Worm (Caenorhabditis elegans) whole organism, late embryonic: ENCODE data around the gene phf-15.

Experiments
- C38D4.7 ChIP-seq: fragments of 200-800 bp; sonication (Bioruptor generic); optimal IDR thresholded peaks from 2 replicates; lab custom pipeline; 2018; ENCODE audit warnings: mild to moderate bottlenecking, missing genetic modification characterization, moderate library complexity, missing compliant biosample characterization
- F13H6.1 ChIP-seq: sonication (generic microtip); optimal IDR thresholded peaks from 2 replicates; lab custom pipeline; 2016; ENCODE audit warnings: missing genetic modification characterization, missing compliant biosample characterization
- Y22D7AL.16 ChIP-seq: sonication (generic microtip); optimal IDR thresholded peaks from 2 replicates; lab custom pipeline; 2016; ENCODE audit warnings: missing genetic modification characterization, missing compliant biosample characterization
- ahr-1 ChIP-seq: sonication (generic microtip); optimal IDR thresholded peaks from 2 replicates; lab custom pipeline; 2016; ENCODE audit warnings: missing genetic modification characterization, missing compliant biosample characterization
- ama-1 ChIP-seq: fragments of 150-350 bp; optimal IDR thresholded peaks from 2 replicates; lab custom pipeline; 2014
- ceh-14 ChIP-seq: sonication (generic microtip); optimal IDR thresholded peaks from 2 replicates; lab custom pipeline; 2016; ENCODE audit warnings: missing genotype, missing genetic modification characterization, missing compliant biosample characterization
- ceh-2 ChIP-seq: sonication (generic microtip); optimal IDR thresholded peaks from 2 replicates; lab custom pipeline; 2016; ENCODE audit warnings: missing genotype, missing genetic modification characterization, missing compliant biosample characterization
- ceh-22 ChIP-seq: sonication (generic microtip); optimal IDR thresholded peaks from 2 replicates; lab custom pipeline; 2017; ENCODE audit warnings: missing biosample characterization, missing genetic modification characterization
- ceh-30 ChIP-seq: fragments of 150-350 bp; optimal IDR thresholded peaks from 2 replicates; lab custom pipeline; 2014; ENCODE audit warnings: missing biosample characterization, missing genetic modification characterization
- ceh-31 ChIP-seq: sonication (generic microtip); optimal IDR thresholded peaks from 2 replicates; lab custom pipeline; 2016; ENCODE audit warnings: missing genetic modification characterization, missing compliant biosample characterization
- ceh-34 ChIP-seq: sonication (generic microtip); optimal IDR thresholded peaks from 2 replicates; lab custom pipeline; 2016; ENCODE audit warnings: mild to moderate bottlenecking, missing genetic modification characterization, missing compliant biosample characterization
- ceh-45 ChIP-seq: fragments of 200-800 bp; sonication (Bioruptor generic); IDR thresholded peaks from 2 replicates; pipeline ENCODE4 v1.3.6; 2022; ENCODE audit warnings: missing genetic modification reagents, missing genetic modification characterization, missing compliant biosample characterization
- ceh-48 ChIP-seq: sonication (generic microtip); optimal IDR thresholded peaks from 2 replicates; lab custom pipeline; 2016; ENCODE audit warnings: missing genetic modification characterization, inconsistent platforms, missing compliant biosample characterization
- ceh-9 ChIP-seq: sonication (generic microtip); optimal IDR thresholded peaks from 2 replicates; lab custom pipeline; 2016; ENCODE audit warnings: mild to moderate bottlenecking, missing genetic modification characterization, inconsistent platforms, missing compliant biosample characterization
- dmd-4 ChIP-seq: sonication (generic microtip); optimal IDR thresholded peaks from 2 replicates; lab custom pipeline; 2016; ENCODE audit warnings: borderline replicate concordance, missing genetic modification characterization, missing compliant biosample characterization
- elt-2 ChIP-seq: sonication (generic microtip); optimal IDR thresholded peaks from 2 replicates; lab custom pipeline; 2016; ENCODE audit warnings: missing genetic modification reagents, missing genetic modification characterization, missing compliant biosample characterization
- ets-4 ChIP-seq: sonication (generic microtip); optimal IDR thresholded peaks from 2 replicates; lab custom pipeline; 2016; ENCODE audit warnings: missing genetic modification characterization, missing compliant biosample characterization
- fax-1 ChIP-seq: sonication (generic microtip); optimal IDR thresholded peaks from 2 replicates; lab custom pipeline; 2016; ENCODE audit warnings: missing genotype, missing genetic modification characterization, missing compliant biosample characterization
- hlh-30 ChIP-seq: sonication (generic microtip); optimal IDR thresholded peaks from 2 replicates; lab custom pipeline; 2017; ENCODE audit warnings: antibody characterized with exemption, missing genetic modification characterization, missing compliant biosample characterization; ENCODE audit not compliant: insufficient read depth
- lin-11 ChIP-seq: fragments of 200-800 bp; sonication (Bioruptor generic); optimal IDR thresholded peaks from 2 replicates; lab custom pipeline; 2018; ENCODE audit warnings: mild to moderate bottlenecking, missing genetic modification characterization, missing compliant biosample characterization
- madf-2 ChIP-seq: sonication (generic microtip); optimal IDR thresholded peaks from 2 replicates; lab custom pipeline; 2017; ENCODE audit warnings: missing genetic modification characterization, missing compliant biosample characterization
- mec-3 ChIP-seq: sonication (generic microtip); optimal IDR thresholded peaks from 2 replicates; lab custom pipeline; 2016; ENCODE audit warnings: borderline replicate concordance, missing genetic modification characterization, missing compliant biosample characterization
- nhr-11 ChIP-seq: fragments of 150-350 bp; optimal IDR thresholded peaks from 2 replicates; lab custom pipeline; 2014; ENCODE audit warnings: missing biosample characterization, missing genetic modification characterization
- nhr-232 ChIP-seq: sonication (generic microtip); optimal IDR thresholded peaks from 2 replicates; lab custom pipeline; 2016; ENCODE audit warnings: missing genetic modification characterization, missing compliant biosample characterization
- npax-4 ChIP-seq: sonication (generic microtip); optimal IDR thresholded peaks from 2 replicates; lab custom pipeline; 2016; ENCODE audit warnings: missing genetic modification characterization, missing compliant biosample characterization
- odd-2 ChIP-seq: sonication (generic microtip); optimal IDR thresholded peaks from 2 replicates; lab custom pipeline; 2017; ENCODE audit warnings: antibody characterized with exemption, mild to moderate bottlenecking, missing genetic modification characterization, missing compliant biosample characterization
- pag-3 ChIP-seq: sonication (generic microtip); optimal IDR thresholded peaks from 2 replicates; lab custom pipeline; 2016; ENCODE audit warnings: missing compliant biosample characterization, missing genetic modification characterization, borderline replicate concordance
- pat-9 ChIP-seq: fragments of 200-800 bp; sonication (Bioruptor generic); optimal IDR thresholded peaks from 2 replicates; lab custom pipeline; 2018; ENCODE audit warnings: mild to moderate bottlenecking, missing genetic modification characterization, moderate library complexity, missing compliant biosample characterization
- pax-1 ChIP-seq: fragments of 150-350 bp; optimal IDR thresholded peaks from 2 replicates; lab custom pipeline; 2014; ENCODE audit warnings: missing biosample characterization, missing genetic modification characterization
- pha-2 ChIP-seq: sonication (generic microtip); optimal IDR thresholded peaks from 2 replicates; lab custom pipeline; 2017; ENCODE audit warnings: mild to moderate bottlenecking, missing genetic modification characterization, missing compliant biosample characterization
- pros-1 ChIP-seq: fragments of 150-350 bp; optimal IDR thresholded peaks from 2 replicates; lab custom pipeline; 2014; ENCODE audit warnings: missing biosample characterization, missing genetic modification reagents, missing genetic modification characterization
- ref-2 ChIP-seq: sonication (generic microtip); optimal IDR thresholded peaks from 2 replicates; lab custom pipeline; 2016; ENCODE audit warnings: missing genetic modification characterization, missing compliant biosample characterization
- sdc-2 ChIP-seq: sonication (generic microtip); optimal IDR thresholded peaks from 2 replicates; lab custom pipeline; 2016; ENCODE audit warnings: missing genotype, missing genetic modification characterization, missing compliant biosample characterization
- sox-2 ChIP-seq: fragments of 200-800 bp; sonication (Bioruptor generic); IDR thresholded peaks from 2 replicates; pipeline ENCODE4 v1.3.6; 2022; ENCODE audit warnings: missing genetic modification reagents, missing genetic modification characterization, missing compliant biosample characterization
- syd-9 ChIP-seq: sonication (generic microtip); optimal IDR thresholded peaks from 2 replicates; lab custom pipeline; 2016; ENCODE audit warnings: mild to moderate bottlenecking, missing genetic modification characterization, moderate library complexity, missing compliant biosample characterization
- tbx-2 ChIP-seq: sonication (generic microtip); optimal IDR thresholded peaks from 2 replicates; lab custom pipeline; 2016; ENCODE audit warnings: missing genetic modification characterization, missing compliant biosample characterization
- tbx-7 ChIP-seq: sonication (generic microtip); optimal IDR thresholded peaks from 2 replicates; lab custom pipeline; 2016; ENCODE audit warnings: missing genotype, missing genetic modification characterization, missing compliant biosample characterization
- ttx-3 ChIP-seq: sonication (generic microtip); optimal IDR thresholded peaks from 2 replicates; lab custom pipeline; 2016; ENCODE audit warnings: missing genetic modification reagents, missing genetic modification characterization, missing compliant biosample characterization
- unc-42 ChIP-seq: sonication (generic microtip); optimal IDR thresholded peaks from 2 replicates; lab custom pipeline; 2016; ENCODE audit warnings: missing genotype, missing genetic modification characterization, missing compliant biosample characterization
- unc-86 ChIP-seq: sonication (generic microtip); optimal IDR thresholded peaks from 2 replicates; lab custom pipeline; 2016; ENCODE audit warnings: missing genetic modification characterization, missing compliant biosample characterization
- ztf-16 ChIP-seq: sonication (generic microtip); optimal IDR thresholded peaks from 2 replicates; lab custom pipeline; 2017; ENCODE audit warnings: missing genetic modification characterization, missing compliant biosample characterization

phf-15 gene

DNA sequence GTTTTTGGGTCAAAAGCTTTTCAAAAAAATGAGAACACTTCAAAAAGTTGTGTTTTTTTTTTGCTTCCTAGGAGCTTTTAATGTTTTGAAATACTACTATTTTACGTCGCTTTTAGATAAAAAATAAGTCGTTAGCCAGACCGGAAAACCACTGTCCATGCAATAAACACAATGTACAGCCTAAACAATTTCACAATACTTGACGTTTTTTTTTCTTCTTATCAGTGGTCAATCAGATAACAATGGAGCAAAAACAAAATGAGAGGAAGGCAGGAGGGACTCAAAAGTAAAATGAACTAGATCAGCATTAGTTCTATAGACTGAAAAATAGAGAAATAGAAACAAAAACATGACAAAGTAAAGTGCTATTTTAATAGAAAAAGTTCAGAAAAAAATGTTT is 48.1 kb downstream of the phf-15 start:
- TF ChIP-seq ets-4 = no peak
- TF ChIP-seq elt-2 (tag; lab: Kevin White, UChicago) = peak; percentile 53

DNA sequence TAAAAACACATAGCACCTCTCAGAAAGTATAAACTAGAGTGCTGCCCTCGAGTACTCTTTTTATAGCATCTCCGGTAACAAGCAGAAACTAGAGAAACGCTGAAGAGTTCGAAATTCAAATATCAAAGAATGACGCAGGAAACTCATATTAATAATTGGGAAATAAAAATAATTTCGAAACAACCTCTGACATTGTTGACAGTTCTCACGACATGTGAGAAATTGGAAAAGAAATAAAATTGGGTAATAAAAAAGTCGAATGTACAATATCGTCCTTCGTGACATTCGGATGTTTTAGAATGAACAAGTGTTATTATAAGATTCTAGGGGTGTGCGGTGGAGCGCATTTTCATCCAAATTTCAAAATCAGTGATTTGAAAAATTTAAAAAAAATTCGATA is 49.6 kb downstream of the phf-15 start:
- TF ChIP-seq ahr-1 (no peak), ceh-22 (no peak), syd-9 (tag; lab: Kevin White, UChicago) (no peak), fax-1 (tag; lab: Kevin White, UChicago) (no peak), ceh-2 (tag; lab: Kevin White, UChicago) (no peak), nhr-11 (tag; lab: Kevin White, UChicago) (no peak), pax-1 (no peak), nhr-232 (tag; lab: Kevin White, UChicago) (no peak), sox-2 (no peak), pag-3 (tag; lab: Kevin White, UChicago) (no peak), ceh-30 (tag; lab: Kevin White, UChicago) (no peak), pros-1 (tag; lab: Kevin White, UChicago) (no peak), Y22D7AL.16 (tag; lab: Kevin White, UChicago) (no peak), madf-2 (no peak), npax-4 (tag; lab: Kevin White, UChicago) (no peak), ref-2 (tag; lab: Kevin White, UChicago) (no peak), sdc-2 (tag; lab: Kevin White, UChicago) (no peak), ceh-14 (tag; lab: Kevin White, UChicago) (no peak), ttx-3 (tag; lab: Kevin White, UChicago) (no peak), pat-9 (no peak)

DNA sequence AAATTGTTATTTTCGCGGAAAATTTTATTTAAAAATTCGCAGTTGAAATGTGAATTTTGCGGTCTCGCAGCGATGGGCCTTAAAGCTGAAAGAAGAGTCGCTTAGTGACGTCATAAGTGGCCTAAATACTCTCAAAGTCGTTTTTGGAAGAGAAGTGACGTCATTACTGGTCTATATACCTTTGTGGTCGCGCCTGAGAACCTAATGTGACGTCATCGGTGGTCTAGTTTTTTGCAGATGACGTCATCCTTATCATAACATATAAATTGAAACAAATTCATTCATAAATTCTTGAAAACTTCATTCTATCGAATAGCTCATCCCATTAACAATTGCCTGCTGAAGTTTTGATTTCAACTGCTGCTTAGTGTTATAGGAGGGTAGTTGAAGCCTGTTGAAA is 54.5 kb downstream of the phf-15 start:
- TF ChIP-seq unc-86 (tag; lab: Kevin White, UChicago) = no peak
- TF ChIP-seq ref-2 (tag; lab: Kevin White, UChicago) = no peak
- no peak for TF ChIP-seq lin-11 (tag; lab: Kevin White, UChicago)
- no peak for TF ChIP-seq ceh-31 (tag; lab: Kevin White, UChicago)
- no peak for TF ChIP-seq odd-2 (tag; lab: Kevin White, UChicago)
- TF ChIP-seq nhr-11 (tag; lab: Kevin White, UChicago) = no peak
- no peak for TF ChIP-seq mec-3 (tag; lab: Kevin White, UChicago)
- no peak for TF ChIP-seq ceh-45 (GFP tag; lab: Robert Waterston, UW)
- no peak for TF ChIP-seq ceh-9 (tag; lab: Kevin White, UChicago)
- TF ChIP-seq ceh-34 (tag; lab: Kevin White, UChicago) = no peak
- TF ChIP-seq tbx-2 (tag; lab: Kevin White, UChicago) = no peak
- TF ChIP-seq ets-4 = no peak
- no peak for TF ChIP-seq ceh-48 (tag; lab: Kevin White, UChicago)
- TF ChIP-seq madf-2 = no peak
- TF ChIP-seq ceh-30 (tag; lab: Kevin White, UChicago) = no peak
- no peak for TF ChIP-seq C38D4.7 (GFP tag; lab: Kevin White, UChicago)
- TF ChIP-seq hlh-30 (tag; lab: Kevin White, UChicago) = no peak
- TF ChIP-seq npax-4 (tag; lab: Kevin White, UChicago) = no peak

DNA sequence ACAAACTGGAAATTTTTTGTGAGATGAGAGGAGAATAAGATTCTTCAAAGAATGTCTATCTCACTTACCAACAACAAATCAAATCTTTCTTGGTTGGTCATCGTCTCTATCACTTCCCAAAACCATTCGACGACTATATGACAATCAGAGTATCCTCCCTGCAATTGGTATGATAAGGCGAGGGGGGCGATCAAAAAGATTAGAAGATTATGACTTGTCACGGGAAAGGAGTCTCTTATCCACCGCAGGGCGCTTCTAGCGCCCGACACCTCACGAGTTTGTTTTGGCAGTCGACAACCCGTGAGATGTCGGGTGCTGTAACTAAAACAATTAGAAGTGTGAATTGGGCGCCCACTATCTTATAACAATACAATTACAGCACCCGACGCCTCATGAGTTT is 55.0 kb downstream of the phf-15 start:
- TF ChIP-seq ama-1 (lab: Kevin White, UChicago) = no peak
- no peak for TF ChIP-seq nhr-11 (tag; lab: Kevin White, UChicago)
- no peak for TF ChIP-seq unc-42
- TF ChIP-seq dmd-4 = no peak
- no peak for TF ChIP-seq ztf-16 (tag; lab: Kevin White, UChicago)
- TF ChIP-seq F13H6.1 (tag; lab: Kevin White, UChicago) = no peak
- TF ChIP-seq ceh-22 = no peak
- no peak for TF ChIP-seq pha-2 (tag; lab: Kevin White, UChicago)
- TF ChIP-seq tbx-7 (tag; lab: Kevin White, UChicago) = no peak
- no peak for TF ChIP-seq ceh-14 (tag; lab: Kevin White, UChicago)
